Worm (Caenorhabditis elegans): ENCODE results near the gene K08E4.3.

Gene K08E4.3

ce11 chrIV:12051049-12051792 lies 6.3 kb upstream of the K08E4.3 start, which contains the start of the genes bre-5 and spt-5:
TSS of gene bre-5 (minus strand) at chrIV:12051215.
TSS of gene spt-5 (plus strand) at chrIV:12051491.
- no peak for TF ChIP-seq vab-15 (tag; optimal IDR thresholded peaks at IDR 0.05)
- TF ChIP-seq lsy-2 (tag; optimal IDR thresholded peaks at IDR 0.05), result peak; percentile 49 to 62
- peak; percentile 85 for TF ChIP-seq F16B12.6 (tag; optimal IDR thresholded peaks at IDR 0.05)
- peak; percentile 41 for TF ChIP-seq snu-23 (GFP tag; optimal IDR thresholded peaks at IDR 0.05)
- no peak for TF ChIP-seq fkh-8 (tag; optimal IDR thresholded peaks at IDR 0.05)
- no peak for TF ChIP-seq mdl-1 (tag; optimal IDR thresholded peaks at IDR 0.05)
- no peak for TF ChIP-seq fkh-4 (tag; optimal IDR thresholded peaks at IDR 0.05; ENCODE audit: borderline replicate concordance)
- peak in 1 of 3 experiments; percentile 1 for TF ChIP-seq ceh-82 (tag; optimal IDR thresholded peaks at IDR 0.05)
- no peak for TF ChIP-seq ceh-63 (GFP tag; optimal IDR thresholded peaks at IDR 0.05)
- TF ChIP-seq lin-14 (GFP tag; optimal IDR thresholded peaks at IDR 0.05), result no peak
- no peak for TF ChIP-seq unc-30 (tag; optimal IDR thresholded peaks at IDR 0.05)
- TF ChIP-seq nhr-85 (tag), result peak; percentile 45
- no peak for TF ChIP-seq nhr-90 (tag; optimal IDR thresholded peaks at IDR 0.05; ENCODE audit: poor library complexity)
- peak; percentile 5 for TF ChIP-seq rnt-1 (tag; optimal IDR thresholded peaks at IDR 0.05)
- no peak for TF ChIP-seq snpc-4 (tag; optimal IDR thresholded peaks at IDR 0.05)
- TF ChIP-seq nhr-76 (tag; optimal IDR thresholded peaks at IDR 0.05), result no peak
- no peak for TF ChIP-seq jun-1 (tag; optimal IDR thresholded peaks at IDR 0.05)
- no peak for TF ChIP-seq dsc-1 (tag; optimal IDR thresholded peaks at IDR 0.05)
- TF ChIP-seq ceh-88 (GFP tag; IDR thresholded peaks at IDR 0.05), result no peak
- no peak for TF ChIP-seq mep-1 (tag; optimal IDR thresholded peaks at IDR 0.05)
- TF ChIP-seq unc-86 (tag; optimal IDR thresholded peaks at IDR 0.05), result no peak
- TF ChIP-seq aly-2 (tag; optimal IDR thresholded peaks at IDR 0.05), result no peak
- no peak for TF ChIP-seq nhr-77 (tag; optimal IDR thresholded peaks at IDR 0.05)
- TF ChIP-seq efl-3 (GFP tag; optimal IDR thresholded peaks at IDR 0.05), result no peak
- TF ChIP-seq mab-9 (GFP tag; IDR thresholded peaks at IDR 0.05), result no peak
- peak; percentile 29 to 38 for TF ChIP-seq lin-35 (GFP tag; optimal IDR thresholded peaks at IDR 0.05)
- no peak for TF ChIP-seq ztf-11 (tag; optimal IDR thresholded peaks at IDR 0.05)
- no peak for TF ChIP-seq C04F5.9 (tag; optimal IDR thresholded peaks at IDR 0.05)
- peak; percentile 52 for TF ChIP-seq nhr-47 (tag; optimal IDR thresholded peaks at IDR 0.05)
- no peak for TF ChIP-seq lin-39 (tag; optimal IDR thresholded peaks at IDR 0.05)
- no peak for TF ChIP-seq pqm-1 (tag; optimal IDR thresholded peaks at IDR 0.05)
- TF ChIP-seq lin-15B (tag; optimal IDR thresholded peaks at IDR 0.05), result no peak
- TF ChIP-seq sup-37 (GFP tag; optimal IDR thresholded peaks at IDR 0.05), result no peak
- TF ChIP-seq Y116A8C.19 (tag; optimal IDR thresholded peaks at IDR 0.05; ENCODE audit: borderline replicate concordance), result no peak
- no peak for TF ChIP-seq ceh-90 (tag; optimal IDR thresholded peaks at IDR 0.05)
- TF ChIP-seq lin-13 (GFP tag; optimal IDR thresholded peaks at IDR 0.05), result no peak
- peak; percentile 24 to 47 for TF ChIP-seq efl-1 (optimal IDR thresholded peaks at IDR 0.05)
- TF ChIP-seq efl-1 (GFP tag; optimal IDR thresholded peaks at IDR 0.05 in 1 of 2), result peak; percentile 50 to 72
- no peak for TF ChIP-seq mef-2 (tag; optimal IDR thresholded peaks at IDR 0.05)
- peak; percentile 25 for TF ChIP-seq swsn-7 (tag; optimal IDR thresholded peaks at IDR 0.05)
- TF ChIP-seq xbp-1 (tag; optimal IDR thresholded peaks at IDR 0.05), result peak; percentile 16
- no peak for TF ChIP-seq grh-1 (GFP tag; IDR thresholded peaks at IDR 0.05)
- peak; percentile 48 for TF ChIP-seq nhr-71 (tag; optimal IDR thresholded peaks at IDR 0.05)
- TF ChIP-seq nhr-20 (tag; optimal IDR thresholded peaks at IDR 0.05), result peak; percentile 34
- no peak for TF ChIP-seq fkh-10 (GFP tag; optimal IDR thresholded peaks at IDR 0.05)
- no peak for TF ChIP-seq sptf-1 (tag; optimal IDR thresholded peaks at IDR 0.05)
- no peak for TF ChIP-seq ets-5 (GFP tag; IDR thresholded peaks at IDR 0.05)
- no peak for TF ChIP-seq pag-3 (tag; optimal IDR thresholded peaks at IDR 0.05; ENCODE audit: borderline replicate concordance, insufficient read depth)
- no peak for TF ChIP-seq C16A3.4 (tag; optimal IDR thresholded peaks at IDR 0.05)
- no peak for TF ChIP-seq nhr-11 (tag; optimal IDR thresholded peaks at IDR 0.05)
- no peak for TF ChIP-seq ztf-4 (tag; optimal IDR thresholded peaks at IDR 0.05)
- TF ChIP-seq egl-27 (tag; optimal IDR thresholded peaks at IDR 0.05), result no peak
- no peak for TF ChIP-seq ceh-8 (GFP tag; optimal IDR thresholded peaks at IDR 0.05)
